Fruit fly (Drosophila melanogaster) whole organism, prepupa: ENCODE data around the gene Had1.

ENCODE experiments used
- CG11902 ChIP-seq: fragments of 200-800 bp; sonication (Bioruptor generic); optimal IDR thresholded peaks from 3 replicates; lab custom pipeline; 2016; ENCODE audit warnings: missing biosample characterization, missing genetic modification characterization
- CG6276 ChIP-seq: fragments of 200-800 bp; sonication (Bioruptor generic); optimal IDR thresholded peaks from 2 replicates; lab custom pipeline; 2017; ENCODE audit warnings: missing biosample characterization, mild to moderate bottlenecking, missing genetic modification characterization
- dac ChIP-seq: fragments of 200-800 bp; sonication (Bioruptor generic); optimal IDR thresholded peaks from 2 replicates; lab custom pipeline; 2017; ENCODE audit warnings: missing biosample characterization, mild to moderate bottlenecking, missing genetic modification characterization

- no peak for TF ChIP-seq CG11902
- no peak for TF ChIP-seq dac (GFP tag; lab: Kevin White, UChicago)
- no peak for TF ChIP-seq CG6276 (GFP tag; lab: Kevin White, UChicago)
Measured at dm6 chrX:16323063-16323462, 14.6 kb upstream of the Had1 start, which contains the start of the genes CG9917 and CG32579.
